Worm (Caenorhabditis elegans) whole organism, L4 larva: ENCODE results near the gene yju-2.

ENCODE experiments used
- F37D6.2 ChIP-seq: sonication (generic microtip); optimal IDR thresholded peaks from 2 replicates; lab custom pipeline; 2016; ENCODE audit warnings: mild to moderate bottlenecking, missing genetic modification characterization, missing compliant biosample characterization
- R02D3.7 ChIP-seq: fragments of 150-350 bp; sonication (generic microtip); optimal IDR thresholded peaks from 3 replicates; lab custom pipeline; 2014; ENCODE audit warnings: missing biosample characterization, missing genetic modification characterization
- T20F7.1 ChIP-seq: fragments of 200-800 bp; sonication (Bioruptor generic); optimal IDR thresholded peaks from 2 replicates; lab custom pipeline; 2018; ENCODE audit warnings: mild to moderate bottlenecking, missing genetic modification characterization, missing compliant biosample characterization
- T26A8.4 ChIP-seq: fragments of 200-800 bp; sonication (Bioruptor generic); IDR thresholded peaks from 2 replicates; pipeline ENCODE4 v1.3.6; 2022; ENCODE audit warnings: missing genetic modification characterization, missing compliant biosample characterization
- Y48G9A.11 ChIP-seq: fragments of 200-800 bp; sonication (Bioruptor generic); IDR thresholded peaks from 2 replicates; pipeline ENCODE4 v1.3.6; 2022; ENCODE audit warnings: missing genetic modification reagents, missing genetic modification characterization, missing compliant biosample characterization
- Y75B8A.6 ChIP-seq: fragments of 200-800 bp; sonication (Bioruptor generic); IDR thresholded peaks from 2 replicates; pipeline ENCODE4 v1.3.6; 2022; ENCODE audit warnings: missing genetic modification reagents, missing genetic modification characterization, missing compliant biosample characterization
- ceh-28 ChIP-seq: fragments of 150-350 bp; optimal IDR thresholded peaks from 2 replicates; lab custom pipeline; 2014; ENCODE audit warnings: missing biosample characterization, missing genetic modification reagents, missing genetic modification characterization
- ceh-32 ChIP-seq: sonication (generic microtip); optimal IDR thresholded peaks from 2 replicates; lab custom pipeline; 2016; ENCODE audit warnings: mild to moderate bottlenecking, missing genetic modification characterization, missing compliant biosample characterization; ENCODE audit not compliant: poor library complexity
- ceh-62 ChIP-seq: sonication (generic microtip); optimal IDR thresholded peaks from 2 replicates; lab custom pipeline; 2017; ENCODE audit warnings: missing biosample characterization, missing genetic modification characterization
- ces-1 ChIP-seq: fragments of 150-350 bp; sonication (generic microtip); optimal IDR thresholded peaks from 4 replicates; lab custom pipeline; 2014; ENCODE audit warnings: missing biosample characterization, missing genetic modification reagents, missing genetic modification characterization
- cey-2 ChIP-seq: sonication (generic microtip); optimal IDR thresholded peaks from 3 replicates; lab custom pipeline; 2017; ENCODE audit warnings: missing genetic modification characterization, mild to moderate bottlenecking, missing compliant biosample characterization, antibody characterized with exemption, borderline replicate concordance; ENCODE audit not compliant: insufficient read depth
- ctbp-1 ChIP-seq: fragments of 200-800 bp; sonication (Bioruptor generic); IDR thresholded peaks from 2 replicates; pipeline ENCODE4 v1.3.6; 2022; ENCODE audit warnings: missing genetic modification reagents, missing genetic modification characterization, missing compliant biosample characterization
- daf-12 ChIP-seq: fragments of 150-350 bp; optimal IDR thresholded peaks from 2 replicates; lab custom pipeline; 2014; ENCODE audit warnings: missing biosample characterization, missing genetic modification reagents, missing genetic modification characterization
- daf-16 ChIP-seq, 3 experiments: sonication (generic microtip); optimal IDR thresholded peaks; 2 replicates each; lab custom pipeline; 2016 to 2017; ENCODE audit warnings: missing genetic modification characterization in 3 of 3, missing genetic modification reagents in 3 of 3, mild to moderate bottlenecking in 2 of 3, missing compliant biosample characterization in 2 of 3, missing biosample characterization in 1 of 3, moderate library complexity in 1 of 3
- daf-8 ChIP-seq: fragments of 200-800 bp; sonication (Bioruptor generic); IDR thresholded peaks from 2 replicates; pipeline ENCODE4 v1.3.6; 2022; ENCODE audit warnings: missing genetic modification characterization, missing compliant biosample characterization
- dmd-6 ChIP-seq: fragments of 200-800 bp; sonication (Bioruptor generic); IDR thresholded peaks from 2 replicates; pipeline ENCODE4 v1.3.6; 2022; ENCODE audit warnings: missing genetic modification reagents, missing genetic modification characterization, missing compliant biosample characterization
- hmg-1.1 ChIP-seq: fragments of 200-800 bp; sonication (Bioruptor generic); IDR thresholded peaks from 2 replicates; pipeline ENCODE4 v1.3.6; 2022; ENCODE audit warnings: missing genetic modification reagents, missing genetic modification characterization, missing compliant biosample characterization
- lin-1 ChIP-seq: fragments of 200-800 bp; sonication (Bioruptor generic); IDR thresholded peaks from 2 replicates; pipeline ENCODE4 v1.3.6; 2022; ENCODE audit warnings: missing genetic modification reagents, missing genetic modification characterization, missing compliant biosample characterization
- lin-13 ChIP-seq: fragments of 150-350 bp; optimal IDR thresholded peaks from 2 replicates; lab custom pipeline; 2014; ENCODE audit warnings: missing biosample characterization, missing genetic modification reagents, missing genetic modification characterization
- lin-15B ChIP-seq: fragments of 150-350 bp; sonication (generic microtip); optimal IDR thresholded peaks from 3 replicates; lab custom pipeline; 2014; ENCODE audit warnings: missing biosample characterization, missing genetic modification characterization
- lir-3 ChIP-seq: sonication (generic microtip); optimal IDR thresholded peaks from 2 replicates; lab custom pipeline; 2016; ENCODE audit warnings: mild to moderate bottlenecking, missing genetic modification characterization, missing compliant biosample characterization
- madf-9 ChIP-seq: fragments of 200-800 bp; sonication (Bioruptor generic); conservative IDR thresholded peaks from 2 replicates; pipeline ENCODE4 v1.3.6; 2022; ENCODE audit warnings: missing genetic modification reagents, missing genetic modification characterization, missing compliant biosample characterization
- mdl-1 ChIP-seq, 2 experiments: fragments of 150-350 bp in 1 of 2; sonication (generic microtip) in 1 of 2; optimal IDR thresholded peaks; 2 replicates each; lab custom pipeline; 2014 to 2017; ENCODE audit warnings: missing biosample characterization in 2 of 2, missing genetic modification characterization in 2 of 2
- mdt-29 ChIP-seq: fragments of 200-800 bp; sonication (Bioruptor generic); IDR thresholded peaks from 2 replicates; pipeline ENCODE4 v1.3.6; 2022; ENCODE audit warnings: missing genetic modification reagents, missing genetic modification characterization, missing compliant biosample characterization
- mep-1 ChIP-seq: fragments of 150-350 bp; sonication (generic microtip); optimal IDR thresholded peaks from 3 replicates; lab custom pipeline; 2014; ENCODE audit warnings: missing biosample characterization, missing genetic modification characterization
- mes-2 ChIP-seq: sonication (generic microtip); optimal IDR thresholded peaks from 2 replicates; lab custom pipeline; 2016; ENCODE audit warnings: missing genotype, mild to moderate bottlenecking, missing genetic modification characterization, missing compliant biosample characterization; ENCODE audit not compliant: poor library complexity, severe bottlenecking
- mxl-3 ChIP-seq: fragments of 200-800 bp; sonication (Bioruptor generic); optimal IDR thresholded peaks from 2 replicates; lab custom pipeline; 2018; ENCODE audit warnings: mild to moderate bottlenecking, missing genetic modification characterization, missing compliant biosample characterization
- nhr-10 ChIP-seq: fragments of 150-350 bp; optimal IDR thresholded peaks from 2 replicates; lab custom pipeline; 2014; ENCODE audit warnings: missing biosample characterization, missing genetic modification characterization
- nhr-11 ChIP-seq: fragments of 150-350 bp; optimal IDR thresholded peaks from 2 replicates; lab custom pipeline; 2014; ENCODE audit warnings: missing biosample characterization, missing genetic modification characterization
- nhr-111 ChIP-seq: fragments of 200-800 bp; sonication (Bioruptor generic); optimal IDR thresholded peaks from 2 replicates; lab custom pipeline; 2018; ENCODE audit warnings: mild to moderate bottlenecking, missing genetic modification characterization, missing compliant biosample characterization
- nhr-237 ChIP-seq: sonication (generic microtip); optimal IDR thresholded peaks from 2 replicates; lab custom pipeline; 2017; ENCODE audit warnings: missing biosample characterization, missing genetic modification characterization
- nhr-25 ChIP-seq: sonication (generic microtip); optimal IDR thresholded peaks from 2 replicates; lab custom pipeline; 2017; ENCODE audit warnings: missing genetic modification characterization, mild to moderate bottlenecking, missing compliant biosample characterization, antibody characterized with exemption, moderate library complexity, borderline replicate concordance; ENCODE audit not compliant: insufficient read depth
- nhr-41 ChIP-seq: fragments of 200-800 bp; sonication (Bioruptor generic); IDR thresholded peaks from 2 replicates; pipeline ENCODE4 v1.3.6; 2022; ENCODE audit warnings: missing genetic modification reagents, missing genetic modification characterization, missing compliant biosample characterization
- nhr-48 ChIP-seq: sonication (generic microtip); optimal IDR thresholded peaks from 2 replicates; lab custom pipeline; 2016; ENCODE audit warnings: mild to moderate bottlenecking, missing genetic modification characterization, missing compliant biosample characterization
- nhr-77 ChIP-seq: fragments of 150-350 bp; optimal IDR thresholded peaks from 2 replicates; lab custom pipeline; 2014; ENCODE audit warnings: missing biosample characterization, missing genetic modification characterization
- rbr-2 ChIP-seq: sonication (generic microtip); optimal IDR thresholded peaks from 2 replicates; lab custom pipeline; 2016; ENCODE audit warnings: missing genotype, missing genetic modification characterization, missing compliant biosample characterization
- snpc-1.2 ChIP-seq: fragments of 200-800 bp; sonication (Bioruptor generic); IDR thresholded peaks from 2 replicates; pipeline ENCODE4 v1.3.6; 2022; ENCODE audit warnings: missing genetic modification reagents, missing genetic modification characterization, missing compliant biosample characterization
- snpc-4 ChIP-seq: fragments of 150-350 bp; optimal IDR thresholded peaks from 2 replicates; lab custom pipeline; 2014; ENCODE audit warnings: missing biosample characterization, missing genetic modification characterization
- spr-3 ChIP-seq: fragments of 200-800 bp; sonication (Bioruptor generic); optimal IDR thresholded peaks from 2 replicates; lab custom pipeline; 2018; ENCODE audit warnings: mild to moderate bottlenecking, missing genetic modification characterization, missing compliant biosample characterization
- unc-130 ChIP-seq: sonication (generic microtip); optimal IDR thresholded peaks from 2 replicates; lab custom pipeline; 2016; ENCODE audit warnings: missing genetic modification reagents, missing genetic modification characterization, missing compliant biosample characterization
- unc-39 ChIP-seq: sonication (generic microtip); optimal IDR thresholded peaks from 2 replicates; lab custom pipeline; 2017; ENCODE audit warnings: missing biosample characterization, missing genetic modification characterization
- unc-62 ChIP-seq, 3 experiments: fragments of 150-350 bp in 1 of 3; sonication (generic microtip); optimal IDR thresholded peaks in 2 of 3; peaks in 1 of 3; 1 replicate in 1 of 3; 2 replicates in 2 of 3; lab custom pipeline; 2014 to 2017; ENCODE audit warnings: missing biosample characterization in 3 of 3, missing genetic modification characterization in 3 of 3, missing genetic modification reagents in 3 of 3, missing genotype in 1 of 3
- zag-1 ChIP-seq: fragments of 150-350 bp; optimal IDR thresholded peaks from 2 replicates; lab custom pipeline; 2014; ENCODE audit warnings: missing biosample characterization, missing genetic modification characterization
- zfp-2 ChIP-seq: sonication (generic microtip); optimal IDR thresholded peaks from 2 replicates; lab custom pipeline; 2016; ENCODE audit warnings: mild to moderate bottlenecking, missing genetic modification characterization, missing compliant biosample characterization
- zfp-3 ChIP-seq: fragments of 200-800 bp; sonication (Bioruptor generic); conservative IDR thresholded peaks from 2 replicates; pipeline ENCODE4 v1.3.6; 2022; ENCODE audit warnings: missing genetic modification reagents, missing genetic modification characterization, missing compliant biosample characterization
- ztf-11 ChIP-seq: fragments of 150-350 bp; optimal IDR thresholded peaks from 2 replicates; lab custom pipeline; 2014; ENCODE audit warnings: missing biosample characterization, missing genetic modification characterization

The yju-2 gene

DNA sequence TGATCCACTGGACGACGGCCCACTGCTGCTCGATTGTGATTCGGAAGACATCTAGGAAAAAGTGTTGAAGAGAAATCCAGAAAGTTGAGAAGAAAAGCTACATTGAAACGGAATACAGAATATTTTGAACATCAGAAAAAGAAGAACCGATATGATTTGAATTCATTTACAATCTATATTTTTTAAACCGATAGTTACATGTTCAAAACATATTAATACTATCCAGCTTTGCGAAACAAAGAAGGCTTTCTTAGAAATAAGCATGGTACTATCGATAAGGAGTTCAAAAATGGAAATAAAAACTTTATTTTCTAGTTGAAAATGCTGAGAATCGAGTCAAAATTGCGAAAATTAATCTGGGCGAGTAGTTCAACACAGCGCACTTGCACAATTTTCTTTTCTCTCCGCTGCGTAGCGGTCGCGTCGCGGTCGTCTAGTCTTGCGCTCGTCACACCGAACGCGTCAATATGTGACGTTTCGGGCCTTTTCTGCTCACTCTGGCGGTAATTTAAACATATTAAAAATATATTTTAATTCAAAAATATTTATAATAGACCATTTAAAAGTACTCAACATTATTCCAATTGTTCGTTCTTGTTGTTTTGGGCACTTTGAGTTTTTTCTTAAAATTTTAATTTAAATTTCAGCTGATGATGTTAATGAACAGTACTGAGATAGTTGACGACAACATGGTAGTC lies 21.9 kb upstream of the yju-2 start, which contains the start of the genes syf-2 and K04G7.1 (continued):
- TF ChIP-seq dmd-6: peak; percentile 84
- TF ChIP-seq nhr-77: peak; percentile 92
- peak; percentile 63 for TF ChIP-seq lin-1 (GFP tag; lab: Robert Waterston, UW)
- no peak for TF ChIP-seq ztf-11 (tag; lab: Kevin White, UChicago)
- peak; percentile 2 for TF ChIP-seq zag-1
- no peak for TF ChIP-seq nhr-237 (tag; lab: Kevin White, UChicago)
- TF ChIP-seq ceh-62 (tag; lab: Kevin White, UChicago): no peak
- TF ChIP-seq nhr-25 (tag; lab: Kevin White, UChicago): peak; percentile 45

DNA sequence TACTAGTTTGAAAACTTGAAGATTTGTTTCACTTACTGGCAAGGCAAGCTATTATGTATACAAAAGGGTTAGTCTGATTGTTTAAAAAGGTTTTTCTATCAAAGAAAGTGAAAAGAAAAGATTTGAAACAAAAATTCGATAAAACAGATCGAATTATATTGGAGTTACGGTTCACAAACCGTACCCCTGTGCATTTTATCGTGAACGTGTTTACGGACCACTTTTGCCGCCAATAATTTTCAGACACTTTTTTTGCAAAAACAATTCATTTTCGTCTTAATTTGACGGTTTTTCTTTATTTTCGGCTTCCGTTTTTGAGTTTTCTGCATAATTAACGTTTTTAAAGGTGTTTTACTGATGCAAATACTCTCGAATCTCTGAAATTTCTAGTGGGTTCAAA lies 18.9 kb upstream of the yju-2 start:
- no peak for TF ChIP-seq R02D3.7 (tag; lab: Kevin White, UChicago)
- TF ChIP-seq unc-130: peak; percentile 19
- TF ChIP-seq, all 104 proteins: peak for 1

DNA sequence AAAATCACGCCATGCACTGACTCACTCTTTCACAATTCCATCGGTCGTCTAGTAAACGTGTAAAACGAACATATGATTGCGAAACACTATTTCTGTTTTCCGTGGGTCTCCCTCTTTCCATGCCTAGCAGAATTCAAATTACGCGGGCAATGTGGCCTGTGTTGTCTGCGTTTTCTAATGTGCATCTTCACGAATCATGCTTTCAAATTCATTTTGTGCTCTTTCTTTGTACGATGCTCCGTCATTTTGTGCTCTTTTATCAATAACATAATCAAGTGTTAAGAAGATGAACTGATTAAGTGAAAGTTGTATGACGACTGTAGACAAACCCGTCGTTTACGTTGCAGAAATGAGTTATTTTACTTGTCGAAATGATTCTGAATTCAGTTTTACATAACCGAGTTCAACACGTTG lies 18.3 kb upstream of the yju-2 start:
- TF ChIP-seq hmg-1.1 (GFP tag; lab: Robert Waterston, UW): peak; percentile 8; the same call in 1 of the 2 replicates
- no peak for TF ChIP-seq ceh-28 (tag; lab: Kevin White, UChicago)
- no peak for TF ChIP-seq F37D6.2
- TF ChIP-seq lin-13 (GFP tag; lab: Kevin White, UChicago): peak; percentile 49
- TF ChIP-seq nhr-11 (tag; lab: Kevin White, UChicago): peak; percentile 35
- TF ChIP-seq ctbp-1 (GFP tag; lab: Robert Waterston, UW): no peak
- TF ChIP-seq cey-2 (tag; lab: Kevin White, UChicago): no peak
- peak; percentile 63 for TF ChIP-seq mes-2
- TF ChIP-seq daf-8 (GFP tag; lab: Robert Waterston, UW): no peak
- TF ChIP-seq lir-3 (tag; lab: Kevin White, UChicago): no peak
- no peak for TF ChIP-seq snpc-4 (tag; lab: Kevin White, UChicago)
- TF ChIP-seq nhr-48 (tag; lab: Kevin White, UChicago): peak; percentile 60
- TF ChIP-seq mxl-3 (GFP tag; lab: Kevin White, UChicago): peak; percentile 67
- no peak for TF ChIP-seq ceh-32 (tag; lab: Kevin White, UChicago)
- no peak for TF ChIP-seq daf-12 (tag; lab: Kevin White, UChicago)
- TF ChIP-seq mdl-1 (tag; optimal IDR thresholded peaks at IDR 0.05; lab: Kevin White, UChicago): peak in 1 of 2 experiments; percentile 83
- no peak for TF ChIP-seq nhr-41 (GFP tag; lab: Robert Waterston, UW)
- no peak for TF ChIP-seq mdt-29 (GFP tag; lab: Robert Waterston, UW)
- TF ChIP-seq daf-16 (GFP tag; optimal IDR thresholded peaks at IDR 0.05; lab: Kevin White, UChicago): peak in 1 of 2 experiments; percentile 28
- TF ChIP-seq daf-16 (tag; optimal IDR thresholded peaks at IDR 0.05; lab: Kevin White, UChicago): peak; percentile 92
- no peak for TF ChIP-seq spr-3 (GFP tag; lab: Kevin White, UChicago)
- TF ChIP-seq madf-9: no peak
- peak; percentile 19 for TF ChIP-seq rbr-2 (tag; lab: Kevin White, UChicago)
- TF ChIP-seq T26A8.4 (GFP tag; lab: Robert Waterston, UW): no peak
- TF ChIP-seq Y48G9A.11 (GFP tag; lab: Robert Waterston, UW): no peak
- peak; percentile 66 for TF ChIP-seq mep-1
- no peak for TF ChIP-seq lin-15B (tag; lab: Kevin White, UChicago)
- no peak for TF ChIP-seq zfp-2 (tag; lab: Kevin White, UChicago)
- TF ChIP-seq nhr-10 (tag; lab: Kevin White, UChicago): no peak
- no peak for TF ChIP-seq nhr-111 (GFP tag; lab: Kevin White, UChicago)
- TF ChIP-seq unc-39: no peak
- TF ChIP-seq zfp-3 (GFP tag; lab: Robert Waterston, UW): no peak
- no peak for TF ChIP-seq snpc-1.2 (GFP tag; lab: Robert Waterston, UW)
- TF ChIP-seq unc-62 (GFP tag; optimal IDR thresholded peaks at IDR 0.05 in 1 of 2; lab: Kevin White, UChicago): peak in 1 of 2 experiments; percentile 38
- TF ChIP-seq unc-62 (tag; optimal IDR thresholded peaks at IDR 0.05; lab: Kevin White, UChicago): no peak
- peak; percentile 63 for TF ChIP-seq T20F7.1 (GFP tag; lab: Kevin White, UChicago)
- no peak for TF ChIP-seq Y75B8A.6 (GFP tag; lab: Robert Waterston, UW)
- no peak for TF ChIP-seq ces-1 (GFP tag; lab: Kevin White, UChicago)
